Fruit fly (Drosophila melanogaster) whole organism, embryonic: Measurements from ENCODE around the gene Iyd.

ENCODE experiments used
- CG10274 ChIP-seq: fragments of 200-800 bp; sonication (Bioruptor generic); optimal IDR thresholded peaks from 3 replicates; lab custom pipeline; 2017; ENCODE audit warnings: missing biosample characterization, mild to moderate bottlenecking, missing genetic modification characterization
- CG11093 ChIP-seq: fragments of 200-800 bp; sonication (Bioruptor generic); IDR thresholded peaks from 3 replicates; pipeline ENCODE4 v1.3.6; 2022; ENCODE audit warnings: missing biosample characterization, missing genetic modification characterization
- CG12236 ChIP-seq: fragments of 200-800 bp; sonication (Bioruptor generic); optimal IDR thresholded peaks from 2 replicates; lab custom pipeline; 2016; ENCODE audit warnings: missing biosample characterization, missing genetic modification characterization
- CG15073 ChIP-seq: fragments of 200-800 bp; sonication (Bioruptor generic); optimal IDR thresholded peaks from 2 replicates; lab custom pipeline; 2016; ENCODE audit warnings: missing biosample characterization, missing genetic modification characterization
- CG1647 ChIP-seq: fragments of 200-800 bp; sonication (Bioruptor generic); optimal IDR thresholded peaks from 3 replicates; lab custom pipeline; 2016; ENCODE audit warnings: missing biosample characterization, missing genetic modification characterization
- CG17328 ChIP-seq: fragments of 200-800 bp; sonication (Bioruptor generic); IDR thresholded peaks from 2 replicates; pipeline ENCODE4 v1.3.6; 2022; ENCODE audit warnings: missing biosample characterization, missing genetic modification characterization
- CG3281 ChIP-seq: fragments of 200-800 bp; sonication (Bioruptor generic); optimal IDR thresholded peaks from 3 replicates; lab custom pipeline; 2017; ENCODE audit warnings: missing biosample characterization, mild to moderate bottlenecking, missing genetic modification characterization
- CG6683 ChIP-seq: fragments of 200-800 bp; sonication (Bioruptor generic); optimal IDR thresholded peaks from 2 replicates; lab custom pipeline; 2017; ENCODE audit warnings: missing biosample characterization, mild to moderate bottlenecking, missing genetic modification characterization, missing genetic modification reagents
- CG6689 ChIP-seq: fragments of 200-800 bp; sonication (Bioruptor generic); IDR thresholded peaks from 2 replicates; pipeline ENCODE4 v1.3.6; 2022; ENCODE audit warnings: missing biosample characterization, missing genetic modification characterization
- CG7987 ChIP-seq: fragments of 200-800 bp; sonication (Bioruptor generic); optimal IDR thresholded peaks from 2 replicates; lab custom pipeline; 2018; ENCODE audit warnings: missing biosample characterization, mild to moderate bottlenecking, missing genetic modification characterization, moderate library complexity
- CG9437 ChIP-seq: fragments of 200-800 bp; sonication (Bioruptor generic); optimal IDR thresholded peaks from 2 replicates; lab custom pipeline; 2018; ENCODE audit warnings: missing biosample characterization, mild to moderate bottlenecking, missing genetic modification characterization
- Dad ChIP-seq: fragments of 200-800 bp; sonication (Bioruptor generic); optimal IDR thresholded peaks from 3 replicates; lab custom pipeline; 2016; ENCODE audit warnings: missing biosample characterization, missing genetic modification characterization
- Dip3 ChIP-seq: fragments of 200-800 bp; sonication (Bioruptor generic); optimal IDR thresholded peaks from 3 replicates; lab custom pipeline; 2016; ENCODE audit warnings: missing biosample characterization, missing genetic modification characterization
- Dll ChIP-seq: fragments of 200-800 bp; sonication (Bioruptor generic); IDR thresholded peaks from 4 replicates; pipeline ENCODE4 v1.3.6; 2022; ENCODE audit warnings: missing biosample characterization, missing genetic modification characterization; ENCODE audit not compliant: partially characterized antibody
- Doc2 ChIP-seq: fragments of 200-800 bp; sonication (Bioruptor generic); IDR thresholded peaks from 2 replicates; pipeline ENCODE4 v1.3.6; 2022; ENCODE audit warnings: missing biosample characterization, missing genetic modification characterization
- Doc3 ChIP-seq: fragments of 200-800 bp; sonication (Bioruptor generic); IDR thresholded peaks from 3 replicates; pipeline ENCODE4 v1.3.6; 2022; ENCODE audit warnings: missing biosample characterization, missing genetic modification characterization; ENCODE audit not compliant: partially characterized antibody
- E2f2 ChIP-seq: fragments of 200-800 bp; sonication (Bioruptor generic); IDR thresholded peaks from 2 replicates; pipeline ENCODE4 v1.3.6; 2022; ENCODE audit warnings: missing biosample characterization, missing genetic modification characterization
- Hand ChIP-seq: fragments of 200-800 bp; sonication (Bioruptor generic); optimal IDR thresholded peaks from 2 replicates; lab custom pipeline; 2017; ENCODE audit warnings: mild to moderate bottlenecking, missing biosample characterization, missing genetic modification reagents, missing genetic modification characterization
- Hey ChIP-seq: fragments of 200-800 bp; sonication (Bioruptor generic); optimal IDR thresholded peaks from 3 replicates; lab custom pipeline; 2018; ENCODE audit warnings: missing biosample characterization, mild to moderate bottlenecking, missing genetic modification characterization
- Hr78 ChIP-seq, 2 experiments: fragments of 200-800 bp in 1 of 2; fragments of >200 bp in 1 of 2; sonication (Bioruptor generic) in 1 of 2; optimal IDR thresholded peaks; 2 replicates each; lab custom pipeline; 2017 to 2019; ENCODE audit warnings: missing biosample characterization in 2 of 2, missing genetic modification characterization in 2 of 2, mild to moderate bottlenecking in 1 of 2, moderate library complexity in 1 of 2
- Mrtf ChIP-seq: fragments of 200-800 bp; sonication (Bioruptor generic); IDR thresholded peaks from 3 replicates; pipeline ENCODE4 v1.3.6; 2022; ENCODE audit warnings: missing biosample characterization, missing genetic modification characterization
- Myb ChIP-seq: fragments of 200-800 bp; sonication (Bioruptor generic); optimal IDR thresholded peaks from 2 replicates; lab custom pipeline; 2016; ENCODE audit warnings: missing biosample characterization, missing genetic modification characterization
- Nf-YC ChIP-seq: fragments of 200-800 bp; optimal IDR thresholded peaks from 3 replicates; lab custom pipeline; 2019; ENCODE audit warnings: missing biosample characterization, mild to moderate bottlenecking, missing genetic modification characterization, moderate library complexity
- Optix ChIP-seq: fragments of 200-800 bp; sonication (Bioruptor generic); IDR thresholded peaks from 3 replicates; pipeline ENCODE4 v1.3.6; 2022; ENCODE audit warnings: missing biosample characterization, missing genetic modification characterization
- Ptx1 ChIP-seq: fragments of 200-800 bp; sonication (Bioruptor generic); IDR thresholded peaks from 2 replicates; pipeline ENCODE4 v1.3.6; 2022; ENCODE audit warnings: missing biosample characterization, missing genetic modification characterization
- Trl ChIP-seq, 3 experiments: fragments of >200 bp in 2 of 3; fragments of 200-800 bp in 1 of 3; sonication (Bioruptor generic) in 1 of 3; optimal IDR thresholded peaks; 2 replicates in 1 of 3; 3 replicates in 2 of 3; lab custom pipeline; 2016 to 2017; ENCODE audit warnings: missing biosample characterization in 1 of 3, missing genetic modification characterization in 1 of 3
- ap ChIP-seq: fragments of 200-800 bp; sonication (Bioruptor generic); IDR thresholded peaks from 2 replicates; pipeline ENCODE4 v1.3.6; 2022; ENCODE audit warnings: missing biosample characterization, missing genetic modification characterization
- bbx ChIP-seq: fragments of 200-800 bp; sonication (Bioruptor generic); IDR thresholded peaks from 2 replicates; pipeline ENCODE4 v1.3.6; 2022; ENCODE audit warnings: missing biosample characterization, missing genetic modification characterization; ENCODE audit not compliant: partially characterized antibody
- chinmo ChIP-seq: fragments of 200-800 bp; sonication (Bioruptor generic); IDR thresholded peaks from 4 replicates; pipeline ENCODE4 v1.3.6; 2022; ENCODE audit warnings: missing biosample characterization, missing genetic modification characterization; ENCODE audit not compliant: partially characterized antibody
- corto ChIP-seq: fragments of 200-800 bp; sonication (Bioruptor generic); optimal IDR thresholded peaks from 2 replicates; lab custom pipeline; 2016; ENCODE audit warnings: missing biosample characterization, mild to moderate bottlenecking, missing genetic modification characterization, moderate library complexity
- fru ChIP-seq: fragments of >200 bp; optimal IDR thresholded peaks from 2 replicates; lab custom pipeline; 2017
- h ChIP-seq: fragments of >200 bp; optimal IDR thresholded peaks from 2 replicates; lab custom pipeline; 2017
- jing ChIP-seq: fragments of 200-800 bp; sonication (Bioruptor generic); optimal IDR thresholded peaks from 2 replicates; lab custom pipeline; 2018; ENCODE audit warnings: missing biosample characterization, mild to moderate bottlenecking, missing genetic modification characterization
- kah ChIP-seq: fragments of 200-800 bp; sonication (Bioruptor generic); optimal IDR thresholded peaks from 2 replicates; lab custom pipeline; 2018; ENCODE audit warnings: missing biosample characterization, mild to moderate bottlenecking, missing genetic modification characterization
- klu ChIP-seq: fragments of 200-800 bp; sonication (Bioruptor generic); IDR thresholded peaks from 2 replicates; pipeline ENCODE4 v1.3.6; 2022; ENCODE audit warnings: missing biosample characterization, missing genetic modification characterization
- lola ChIP-seq, 3 experiments: fragments of >200 bp in 2 of 3; fragments of 200-800 bp in 1 of 3; sonication (Bioruptor generic) in 1 of 3; optimal IDR thresholded peaks; 2 replicates each; lab custom pipeline; 2017 to 2019; ENCODE audit warnings: missing biosample characterization in 3 of 3, missing genetic modification characterization in 3 of 3, mild to moderate bottlenecking in 1 of 3, moderate library complexity in 1 of 3
- nmo ChIP-seq: fragments of 200-800 bp; sonication (Bioruptor generic); optimal IDR thresholded peaks from 2 replicates; lab custom pipeline; 2018; ENCODE audit warnings: missing biosample characterization, mild to moderate bottlenecking, missing genetic modification characterization, moderate library complexity
- phol ChIP-seq: fragments of 200-800 bp; sonication (Bioruptor generic); optimal IDR thresholded peaks from 3 replicates; lab custom pipeline; 2018; ENCODE audit warnings: missing biosample characterization, mild to moderate bottlenecking, missing genetic modification characterization, moderate library complexity
- pnt ChIP-seq: fragments of 200-800 bp; sonication (Bioruptor generic); optimal IDR thresholded peaks from 3 replicates; lab custom pipeline; 2016; ENCODE audit warnings: missing biosample characterization, missing genetic modification characterization
- sd ChIP-seq: fragments of 200-800 bp; sonication (Bioruptor generic); optimal IDR thresholded peaks from 3 replicates; lab custom pipeline; 2018; ENCODE audit warnings: missing biosample characterization, mild to moderate bottlenecking, missing genetic modification characterization, moderate library complexity
- sens-2 ChIP-seq: fragments of 200-800 bp; sonication (Bioruptor generic); IDR thresholded peaks from 2 replicates; pipeline ENCODE4 v1.3.6; 2022; ENCODE audit warnings: missing biosample characterization, missing genetic modification characterization
- shn ChIP-seq: fragments of 200-800 bp; sonication (Bioruptor generic); optimal IDR thresholded peaks from 3 replicates; lab custom pipeline; 2016; ENCODE audit warnings: missing biosample characterization, missing genetic modification characterization
- sob ChIP-seq: fragments of 200-800 bp; sonication (Bioruptor generic); IDR thresholded peaks from 2 replicates; pipeline ENCODE4 v1.3.6; 2022; ENCODE audit warnings: missing biosample characterization, missing genetic modification characterization
- sqz ChIP-seq: fragments of 200-800 bp; sonication (Bioruptor generic); optimal IDR thresholded peaks from 3 replicates; lab custom pipeline; 2018; ENCODE audit warnings: missing biosample characterization, mild to moderate bottlenecking, missing genetic modification characterization
- stc ChIP-seq: fragments of 200-800 bp; sonication (Bioruptor generic); IDR thresholded peaks from 2 replicates; pipeline ENCODE4 v1.3.6; 2022; ENCODE audit warnings: missing biosample characterization, missing genetic modification characterization
- tin ChIP-seq: fragments of 200-800 bp; sonication (Bioruptor generic); optimal IDR thresholded peaks from 3 replicates; lab custom pipeline; 2016; ENCODE audit warnings: missing biosample characterization, missing genetic modification characterization
- trh ChIP-seq: fragments of 200-800 bp; sonication (Bioruptor generic); optimal IDR thresholded peaks from 2 replicates; lab custom pipeline; 2016; ENCODE audit warnings: missing biosample characterization, missing genetic modification characterization
- unpg ChIP-seq: fragments of 200-800 bp; sonication (Bioruptor generic); optimal IDR thresholded peaks from 3 replicates; lab custom pipeline; 2018; ENCODE audit warnings: missing biosample characterization, mild to moderate bottlenecking, missing genetic modification characterization, moderate library complexity
- zen ChIP-seq: fragments of 200-800 bp; sonication (Bioruptor generic); optimal IDR thresholded peaks from 3 replicates; lab custom pipeline; 2018; ENCODE audit warnings: missing biosample characterization, mild to moderate bottlenecking, missing genetic modification characterization, moderate library complexity

Iyd gene

dm6 chr3L:11091943-11092609 is 4.0 kb downstream of the Iyd start (continued):
- no peak for TF ChIP-seq Optix
- peak; percentile 47 for TF ChIP-seq corto
- peak; percentile 94 for TF ChIP-seq chinmo (GFP tag; lab: Robert Waterston, UW)
- peak; percentile 34 for TF ChIP-seq sd (tag; lab: Kevin White, UChicago)
- TF ChIP-seq bbx = peak; percentile 48
- peak; percentile 51 for TF ChIP-seq shn (GFP tag; lab: Kevin White, UChicago)
- TF ChIP-seq Hey (tag; lab: Kevin White, UChicago) = no peak
- TF ChIP-seq zen = no peak
- TF ChIP-seq Myb (GFP tag; lab: Kevin White, UChicago) = peak; percentile 64
- no peak for TF ChIP-seq CG11093
- peak; percentile 34; the same call in 1 of the 2 replicates for TF ChIP-seq E2f2 (GFP tag; lab: Robert Waterston, UW)
- no peak for TF ChIP-seq Doc3 (GFP tag; lab: Robert Waterston, UW)
- TF ChIP-seq pnt = no peak
- peak; percentile 27 for TF ChIP-seq nmo (GFP tag; lab: Kevin White, UChicago)
- no peak for TF ChIP-seq ap (GFP tag; lab: Robert Waterston, UW)
- peak; percentile 78 for TF ChIP-seq sob
- TF ChIP-seq h (lab: Kevin White, UChicago) = no peak
- peak; percentile 67 for TF ChIP-seq CG1647
- peak; percentile 62 for TF ChIP-seq tin (GFP tag; lab: Kevin White, UChicago)
- TF ChIP-seq kah (GFP tag; lab: Kevin White, UChicago) = no peak
- TF ChIP-seq CG9437 = peak; percentile 40
- TF ChIP-seq CG6683 (GFP tag; lab: Kevin White, UChicago) = no peak
- TF ChIP-seq Dll (GFP tag; lab: Robert Waterston, UW) = no peak
- TF ChIP-seq Mrtf = peak; percentile 62; the same call in 2 of the 3 replicates
- TF ChIP-seq sens-2 (GFP tag; lab: Robert Waterston, UW) = no peak
- TF ChIP-seq sqz (GFP tag; lab: Kevin White, UChicago) = peak; percentile 56
- TF ChIP-seq trh (GFP tag; lab: Kevin White, UChicago) = no peak
- no peak for TF ChIP-seq Hr78 (GFP tag; optimal IDR thresholded peaks at IDR 0.05; lab: Kevin White, UChicago)
- no peak for TF ChIP-seq CG6689 (GFP tag; lab: Robert Waterston, UW)
- TF ChIP-seq CG17328 = peak; percentile 42; the same call in 1 of the 2 replicates
- TF ChIP-seq CG12236 (GFP tag; lab: Kevin White, UChicago) = peak; percentile 4
- peak; percentile 58 for TF ChIP-seq Dad (GFP tag; lab: Kevin White, UChicago)
- TF ChIP-seq Trl (optimal IDR thresholded peaks at IDR 0.05; lab: Kevin White, UChicago) = no peak
- TF ChIP-seq Trl (GFP tag; optimal IDR thresholded peaks at IDR 0.05; lab: Kevin White, UChicago) = peak; percentile 68
- TF ChIP-seq jing (GFP tag; lab: Kevin White, UChicago) = no peak
- TF ChIP-seq Doc2 = no peak
- TF ChIP-seq fru (lab: Kevin White, UChicago) = no peak
- TF ChIP-seq klu (GFP tag; lab: Robert Waterston, UW) = 0 out of 2 replicates have a peak, but pooled peaks have one; percentile 40
- TF ChIP-seq CG3281 (GFP tag; lab: Kevin White, UChicago) = peak; percentile 35
- TF ChIP-seq stc (GFP tag; lab: Robert Waterston, UW) = 0 out of 2 replicates have a peak, but pooled peaks have one; percentile 9
- peak; percentile 35 for TF ChIP-seq unpg
- TF ChIP-seq lola (GFP tag; optimal IDR thresholded peaks at IDR 0.05; lab: Kevin White, UChicago) = no peak
- peak; percentile 30 for TF ChIP-seq Hand
- no peak for TF ChIP-seq phol
- no peak for TF ChIP-seq CG15073 (GFP tag; lab: Kevin White, UChicago)
- peak; percentile 10 for TF ChIP-seq Nf-YC (tag; lab: Kevin White, UChicago)
- no peak for TF ChIP-seq CG7987 (GFP tag; lab: Kevin White, UChicago)
- TF ChIP-seq CG10274 (GFP tag; lab: Kevin White, UChicago) = no peak
- peak; percentile 48 for TF ChIP-seq Dip3 (GFP tag; lab: Kevin White, UChicago)
- TF ChIP-seq Ptx1 (GFP tag; lab: Robert Waterston, UW) = peak; percentile 30; the same call in 1 of the 2 replicates
